Fruit fly (Drosophila melanogaster) whole organism, embryonic: Measurements from ENCODE around the gene Os-C.

Source experiments
- Ada2b ChIP-seq: fragments of 200-800 bp; sonication (Bioruptor generic); IDR thresholded peaks from 2 replicates; pipeline ENCODE4 v1.3.6; 2022; ENCODE audit warnings: missing biosample characterization, missing genetic modification characterization
- Antp ChIP-seq: fragments of 200-800 bp; sonication (Bioruptor generic); optimal IDR thresholded peaks from 3 replicates; lab custom pipeline; 2016; ENCODE audit warnings: missing biosample characterization, missing genetic modification characterization
- Atf3 ChIP-seq: fragments of 200-800 bp; sonication (Bioruptor generic); optimal IDR thresholded peaks from 3 replicates; lab custom pipeline; 2016; ENCODE audit warnings: missing biosample characterization, missing genetic modification characterization
- Atf6 ChIP-seq: fragments of 200-800 bp; sonication (Bioruptor generic); IDR thresholded peaks from 2 replicates; pipeline ENCODE4 v1.3.6; 2022; ENCODE audit warnings: missing biosample characterization, missing genetic modification characterization
- CG10321 ChIP-seq: fragments of 200-800 bp; sonication (Bioruptor generic); IDR thresholded peaks from 2 replicates; pipeline ENCODE4 v1.3.6; 2022; ENCODE audit warnings: missing biosample characterization, missing genetic modification characterization
- CG11093 ChIP-seq: fragments of 200-800 bp; sonication (Bioruptor generic); IDR thresholded peaks from 3 replicates; pipeline ENCODE4 v1.3.6; 2022; ENCODE audit warnings: missing biosample characterization, missing genetic modification characterization
- CG11504 ChIP-seq: fragments of 200-800 bp; sonication (Bioruptor generic); optimal IDR thresholded peaks from 3 replicates; lab custom pipeline; 2019; ENCODE audit warnings: missing biosample characterization, mild to moderate bottlenecking, missing genetic modification characterization, moderate library complexity
- CG12104 ChIP-seq: fragments of 200-800 bp; sonication (Bioruptor generic); optimal IDR thresholded peaks from 3 replicates; lab custom pipeline; 2016; ENCODE audit warnings: missing biosample characterization, missing genetic modification characterization
- CG12155 ChIP-seq: fragments of 200-800 bp; sonication (Bioruptor generic); optimal IDR thresholded peaks from 3 replicates; lab custom pipeline; 2016; ENCODE audit warnings: missing biosample characterization, missing genetic modification characterization
- CG13287 ChIP-seq: fragments of 200-800 bp; sonication (Bioruptor generic); IDR thresholded peaks from 2 replicates; pipeline ENCODE4 v1.3.6; 2022; ENCODE audit warnings: missing biosample characterization, missing genetic modification characterization; ENCODE audit not compliant: partially characterized antibody
- CG13296 ChIP-seq: fragments of 200-800 bp; sonication (Bioruptor generic); optimal IDR thresholded peaks from 3 replicates; lab custom pipeline; 2018; ENCODE audit warnings: missing biosample characterization, mild to moderate bottlenecking, missing genetic modification characterization
- CG1603 ChIP-seq: fragments of 200-800 bp; sonication (Bioruptor generic); optimal IDR thresholded peaks from 2 replicates; lab custom pipeline; 2019; ENCODE audit warnings: missing biosample characterization, mild to moderate bottlenecking, missing genetic modification characterization, moderate library complexity
- CG17802 ChIP-seq: fragments of 200-800 bp; sonication (Bioruptor generic); optimal IDR thresholded peaks from 2 replicates; lab custom pipeline; 2018; ENCODE audit warnings: missing biosample characterization, mild to moderate bottlenecking, missing genetic modification characterization, moderate library complexity
- CG2120 ChIP-seq: fragments of 200-800 bp; sonication (Bioruptor generic); optimal IDR thresholded peaks from 3 replicates; lab custom pipeline; 2016; ENCODE audit warnings: missing biosample characterization, missing genetic modification characterization
- CG32767 ChIP-seq: fragments of 200-800 bp; sonication (Bioruptor generic); IDR thresholded peaks from 2 replicates; pipeline ENCODE4 v1.3.6; 2022; ENCODE audit warnings: missing biosample characterization, missing genetic modification characterization
- CG3995 ChIP-seq: fragments of 200-800 bp; sonication (Bioruptor generic); optimal IDR thresholded peaks from 3 replicates; lab custom pipeline; 2016; ENCODE audit warnings: missing biosample characterization, missing genetic modification characterization
- CG4282 ChIP-seq: fragments of 200-800 bp; sonication (Bioruptor generic); optimal IDR thresholded peaks from 2 replicates; lab custom pipeline; 2016; ENCODE audit warnings: missing biosample characterization, missing genetic modification characterization
- CG6813 ChIP-seq: fragments of 200-800 bp; sonication (Bioruptor generic); optimal IDR thresholded peaks from 2 replicates; lab custom pipeline; 2017; ENCODE audit warnings: missing biosample characterization, missing genetic modification characterization, mild to moderate bottlenecking, moderate library complexity, missing genetic modification reagents
- CG7928 ChIP-seq: fragments of 200-800 bp; sonication (Bioruptor generic); optimal IDR thresholded peaks from 2 replicates; lab custom pipeline; 2017; ENCODE audit warnings: missing biosample characterization, mild to moderate bottlenecking, missing genetic modification characterization
- CG8478 ChIP-seq: fragments of >200 bp; optimal IDR thresholded peaks from 2 replicates; lab custom pipeline; 2018
- Camta ChIP-seq: fragments of 200-800 bp; sonication (Bioruptor generic); optimal IDR thresholded peaks from 2 replicates; lab custom pipeline; 2016; ENCODE audit warnings: missing biosample characterization, missing genetic modification characterization
- CkIIα-i1 ChIP-seq: fragments of 200-800 bp; sonication (Bioruptor generic); IDR thresholded peaks from 2 replicates; pipeline ENCODE4 v1.3.6; 2022; ENCODE audit warnings: missing biosample characterization, missing genetic modification characterization
- HmgD ChIP-seq: fragments of 200-800 bp; sonication (Bioruptor generic); optimal IDR thresholded peaks from 3 replicates; lab custom pipeline; 2016; ENCODE audit warnings: missing biosample characterization, missing genetic modification characterization
- Meics ChIP-seq: fragments of 200-800 bp; sonication (Bioruptor generic); optimal IDR thresholded peaks from 2 replicates; lab custom pipeline; 2017; ENCODE audit warnings: missing biosample characterization, mild to moderate bottlenecking, missing genetic modification characterization
- Nf-YB ChIP-seq: fragments of 200-800 bp; sonication (Bioruptor generic); optimal IDR thresholded peaks from 3 replicates; lab custom pipeline; 2019; ENCODE audit warnings: missing biosample characterization, mild to moderate bottlenecking, missing genetic modification characterization, moderate library complexity
- Pdp1 ChIP-seq, 2 experiments: fragments of 200-800 bp; sonication (Bioruptor generic); optimal IDR thresholded peaks; 3 replicates each; lab custom pipeline; 2016; ENCODE audit warnings: missing biosample characterization in 2 of 2, missing genetic modification characterization in 2 of 2, mild to moderate bottlenecking in 1 of 2, moderate library complexity in 1 of 2
- Poxn ChIP-seq: fragments of 200-800 bp; sonication (Bioruptor generic); IDR thresholded peaks from 2 replicates; pipeline ENCODE4 v1.3.6; 2022; ENCODE audit warnings: missing biosample characterization, missing genetic modification characterization
- Sry-β ChIP-seq: fragments of 200-800 bp; sonication (Bioruptor generic); optimal IDR thresholded peaks from 2 replicates; lab custom pipeline; 2018; ENCODE audit warnings: missing biosample characterization, mild to moderate bottlenecking, missing genetic modification characterization, moderate library complexity
- Trl ChIP-seq, 3 experiments: fragments of >200 bp in 2 of 3; fragments of 200-800 bp in 1 of 3; sonication (Bioruptor generic) in 1 of 3; optimal IDR thresholded peaks; 2 replicates in 1 of 3; 3 replicates in 2 of 3; lab custom pipeline; 2016 to 2017; ENCODE audit warnings: missing biosample characterization in 1 of 3, missing genetic modification characterization in 1 of 3
- Xbp1 ChIP-seq: fragments of 200-800 bp; sonication (Bioruptor generic); optimal IDR thresholded peaks from 3 replicates; lab custom pipeline; 2016; ENCODE audit warnings: missing biosample characterization, mild to moderate bottlenecking, missing genetic modification characterization
- bab2 ChIP-seq: fragments of 200-800 bp; sonication (Bioruptor generic); optimal IDR thresholded peaks from 2 replicates; lab custom pipeline; 2016; ENCODE audit warnings: missing biosample characterization, missing genetic modification characterization
- bcd ChIP-seq: fragments of 200-800 bp; sonication (Bioruptor generic); optimal IDR thresholded peaks from 2 replicates; lab custom pipeline; 2017; ENCODE audit warnings: missing biosample characterization, mild to moderate bottlenecking, missing genetic modification characterization
- bigmax ChIP-seq: fragments of 200-800 bp; sonication (Bioruptor generic); optimal IDR thresholded peaks from 2 replicates; lab custom pipeline; 2018; ENCODE audit warnings: missing biosample characterization, mild to moderate bottlenecking, missing genetic modification characterization
- caup ChIP-seq: fragments of 200-800 bp; sonication (Bioruptor generic); optimal IDR thresholded peaks from 3 replicates; lab custom pipeline; 2017; ENCODE audit warnings: missing biosample characterization, mild to moderate bottlenecking, missing genetic modification characterization, moderate library complexity; ENCODE audit not compliant: severe bottlenecking
- crol ChIP-seq: fragments of 200-800 bp; sonication (Bioruptor generic); IDR thresholded peaks from 2 replicates; pipeline ENCODE4 v1.3.6; 2022; ENCODE audit warnings: missing biosample characterization, missing genetic modification characterization
- dmrt11E ChIP-seq: fragments of 200-800 bp; sonication (Bioruptor generic); optimal IDR thresholded peaks from 3 replicates; lab custom pipeline; 2018; ENCODE audit warnings: missing biosample characterization, mild to moderate bottlenecking, missing genetic modification characterization, moderate library complexity
- eyg ChIP-seq: fragments of 200-800 bp; sonication (Bioruptor generic); optimal IDR thresholded peaks from 3 replicates; lab custom pipeline; 2016; ENCODE audit warnings: missing biosample characterization, missing genetic modification characterization
- fd3F ChIP-seq: fragments of 200-800 bp; sonication (Bioruptor generic); optimal IDR thresholded peaks from 2 replicates; lab custom pipeline; 2018; ENCODE audit warnings: missing biosample characterization, mild to moderate bottlenecking, missing genetic modification characterization, moderate library complexity
- inv ChIP-seq: fragments of 200-800 bp; sonication (Bioruptor generic); IDR thresholded peaks from 2 replicates; pipeline ENCODE4 v1.3.6; 2022; ENCODE audit warnings: missing biosample characterization, missing genetic modification characterization; ENCODE audit not compliant: partially characterized antibody
- jing ChIP-seq: fragments of 200-800 bp; sonication (Bioruptor generic); optimal IDR thresholded peaks from 2 replicates; lab custom pipeline; 2018; ENCODE audit warnings: missing biosample characterization, mild to moderate bottlenecking, missing genetic modification characterization
- mld ChIP-seq: fragments of 200-800 bp; sonication (Bioruptor generic); IDR thresholded peaks from 3 replicates; pipeline ENCODE4 v1.3.6; 2022; ENCODE audit warnings: missing biosample characterization, missing genetic modification characterization; ENCODE audit not compliant: partially characterized antibody
- nom ChIP-seq: fragments of 200-800 bp; sonication (Bioruptor generic); optimal IDR thresholded peaks from 2 replicates; lab custom pipeline; 2017; ENCODE audit warnings: missing biosample characterization, missing genetic modification characterization, mild to moderate bottlenecking, moderate library complexity, missing genetic modification reagents
- org-1 ChIP-seq: fragments of 200-800 bp; sonication (Bioruptor generic); optimal IDR thresholded peaks from 2 replicates; lab custom pipeline; 2017; ENCODE audit warnings: missing biosample characterization, missing genetic modification characterization
- pum ChIP-seq: fragments of 200-800 bp; sonication (Bioruptor generic); optimal IDR thresholded peaks from 2 replicates; lab custom pipeline; 2016; ENCODE audit warnings: missing biosample characterization, missing genetic modification characterization
- rib ChIP-seq: fragments of 200-800 bp; sonication (Bioruptor generic); IDR thresholded peaks from 2 replicates; pipeline ENCODE4 v1.3.6; 2022; ENCODE audit warnings: missing biosample characterization, missing genetic modification characterization
- sd ChIP-seq: fragments of 200-800 bp; sonication (Bioruptor generic); optimal IDR thresholded peaks from 3 replicates; lab custom pipeline; 2018; ENCODE audit warnings: missing biosample characterization, mild to moderate bottlenecking, missing genetic modification characterization, moderate library complexity
- sens-2 ChIP-seq: fragments of 200-800 bp; sonication (Bioruptor generic); IDR thresholded peaks from 2 replicates; pipeline ENCODE4 v1.3.6; 2022; ENCODE audit warnings: missing biosample characterization, missing genetic modification characterization
- sob ChIP-seq: fragments of 200-800 bp; sonication (Bioruptor generic); IDR thresholded peaks from 2 replicates; pipeline ENCODE4 v1.3.6; 2022; ENCODE audit warnings: missing biosample characterization, missing genetic modification characterization
- tgo ChIP-seq: fragments of 200-800 bp; sonication (Bioruptor generic); IDR thresholded peaks from 3 replicates; pipeline ENCODE4 v1.3.6; 2022; ENCODE audit warnings: missing biosample characterization, missing genetic modification characterization
- toy ChIP-seq: fragments of 200-800 bp; sonication (Bioruptor generic); IDR thresholded peaks from 2 replicates; pipeline ENCODE4 v1.3.6; 2022; ENCODE audit warnings: missing biosample characterization, missing genetic modification characterization

Os-C gene

DNA sequence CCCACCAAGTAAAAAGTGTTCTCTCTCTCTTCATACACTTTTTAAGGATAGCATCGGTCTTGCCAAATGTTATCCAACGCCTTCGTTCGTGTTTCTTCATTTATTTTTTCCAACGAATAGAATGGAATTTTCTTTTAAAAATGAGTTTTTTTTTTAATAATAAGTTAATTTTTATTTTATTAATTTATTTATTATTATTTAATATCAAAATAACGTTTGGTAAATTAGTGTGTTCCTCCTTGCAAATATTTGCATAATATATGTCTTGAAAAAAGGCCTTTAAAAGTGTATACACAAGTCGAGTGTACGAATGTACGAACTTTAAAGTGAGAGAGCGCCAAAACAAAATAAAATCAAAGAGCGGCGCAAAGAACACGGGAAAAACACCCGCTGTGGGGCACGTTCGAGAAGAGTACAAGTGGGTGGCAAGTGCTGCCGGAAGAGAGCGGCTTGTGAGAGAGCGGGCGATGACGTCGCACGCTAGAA, 48.5 kb downstream of the Os-C start (continued):
- peak; percentile 82 for TF ChIP-seq CG32767 (GFP tag; lab: Robert Waterston, UW)
- peak; percentile 25 for TF ChIP-seq Atf3 (GFP tag; lab: Kevin White, UChicago)
- TF ChIP-seq Meics (GFP tag; lab: Kevin White, UChicago), result peak; percentile 91
- TF ChIP-seq sens-2 (GFP tag; lab: Robert Waterston, UW), result no peak
- no peak for TF ChIP-seq CG1603 (tag; lab: Kevin White, UChicago)
- TF ChIP-seq Pdp1 (GFP tag; optimal IDR thresholded peaks at IDR 0.05; lab: Kevin White, UChicago), result peak; percentile 45 to 66
- no peak for TF ChIP-seq rib (GFP tag; lab: Robert Waterston, UW)
- peak; percentile 90 for TF ChIP-seq CG13296
- peak; percentile 88 for TF ChIP-seq fd3F (GFP tag; lab: Kevin White, UChicago)
- peak; percentile 74 for TF ChIP-seq CG6813
- no peak for TF ChIP-seq bigmax (GFP tag; lab: Kevin White, UChicago)
- TF ChIP-seq pum (GFP tag; lab: Kevin White, UChicago), result no peak
- peak; percentile 86 for TF ChIP-seq Xbp1 (GFP tag; lab: Kevin White, UChicago)
- peak; percentile 77 for TF ChIP-seq CG12104 (GFP tag; lab: Kevin White, UChicago)
- TF ChIP-seq toy (GFP tag; lab: Robert Waterston, UW), result no peak
- TF ChIP-seq dmrt11E (tag; lab: Kevin White, UChicago), result peak; percentile 70
- peak; percentile 76 for TF ChIP-seq CG12155 (GFP tag; lab: Kevin White, UChicago)
- TF ChIP-seq mld, result no peak
- no peak; the same call in 1 of the 2 replicates for TF ChIP-seq CG13287 (GFP tag; lab: Robert Waterston, UW)
- peak; percentile 90 for TF ChIP-seq CG11504 (tag; lab: Kevin White, UChicago)
- TF ChIP-seq Sry-β (GFP tag; lab: Kevin White, UChicago), result no peak
- TF ChIP-seq HmgD (GFP tag; lab: Kevin White, UChicago), result no peak
- no peak for TF ChIP-seq Antp (GFP tag; lab: Kevin White, UChicago)
- peak; percentile 79 for TF ChIP-seq caup (GFP tag; lab: Kevin White, UChicago)
- TF ChIP-seq org-1, result peak; percentile 80
- no peak for TF ChIP-seq CG7928 (GFP tag; lab: Kevin White, UChicago)
- peak; percentile 34; the same call in 1 of the 3 replicates for TF ChIP-seq CG11093 (GFP tag; lab: Robert Waterston, UW)
- TF ChIP-seq Poxn (GFP tag; lab: Robert Waterston, UW), result peak; percentile 25; the same call in 1 of the 2 replicates
- TF ChIP-seq bab2 (GFP tag; lab: Kevin White, UChicago), result peak; percentile 6
- TF ChIP-seq CG4282 (GFP tag; lab: Kevin White, UChicago), result no peak
- TF ChIP-seq Nf-YB (GFP tag; lab: Kevin White, UChicago), result peak; percentile 84
- TF ChIP-seq Trl (optimal IDR thresholded peaks at IDR 0.05; lab: Kevin White, UChicago), result peak; percentile 75 to 84
- TF ChIP-seq Trl (GFP tag; optimal IDR thresholded peaks at IDR 0.05; lab: Kevin White, UChicago), result peak; percentile 35
- no peak; the same call in 1 of the 2 replicates for TF ChIP-seq Atf6 (GFP tag; lab: Robert Waterston, UW)
- TF ChIP-seq CG17802 (tag; lab: Kevin White, UChicago), result no peak
- no peak for TF ChIP-seq inv
- TF ChIP-seq CG2120, result peak; percentile 77
- no peak for TF ChIP-seq CkIIα-i1 (GFP tag; lab: Robert Waterston, UW)
- TF ChIP-seq sob, result peak; percentile 70
- TF ChIP-seq Camta (GFP tag; lab: Kevin White, UChicago), result no peak
- peak; percentile 81 for TF ChIP-seq bcd (GFP tag; lab: Kevin White, UChicago)
- TF ChIP-seq jing, result peak; percentile 5
- TF ChIP-seq tgo, result peak; percentile 67; the same call in 2 of the 3 replicates
- TF ChIP-seq crol (GFP tag; lab: Robert Waterston, UW), result no peak
- peak; percentile 87 for TF ChIP-seq nom (GFP tag; lab: Kevin White, UChicago)
- TF ChIP-seq CG8478 (lab: Kevin White, UChicago), result no peak
- TF ChIP-seq CG3995, result no peak
- TF ChIP-seq Ada2b (GFP tag; lab: Robert Waterston, UW), result peak; percentile 28; the same call in 1 of the 2 replicates
- TF ChIP-seq eyg, result no peak
- peak; percentile 44; the same call in 1 of the 2 replicates for TF ChIP-seq CG10321 (GFP tag; lab: Robert Waterston, UW)
- no peak for TF ChIP-seq sd (tag; lab: Kevin White, UChicago)
